Fruit fly (Drosophila melanogaster) whole organism: ENCODE results near the gene Gr10a.

Experiments
- CG8478 ChIP-seq: fragments of >200 bp; optimal IDR thresholded peaks from 2 replicates; lab custom pipeline; 2018; ENCODE audit warnings: inconsistent platforms
- EcR ChIP-seq, 2 experiments: fragments of >200 bp; optimal IDR thresholded peaks; 2 replicates each; lab custom pipeline; 2017; ENCODE audit warnings: missing biosample characterization in 2 of 2, missing genetic modification characterization in 2 of 2, missing genetic modification reagents in 2 of 2
- pan ChIP-seq: fragments of >200 bp; optimal IDR thresholded peaks from 2 replicates; lab custom pipeline; 2017

DNA sequence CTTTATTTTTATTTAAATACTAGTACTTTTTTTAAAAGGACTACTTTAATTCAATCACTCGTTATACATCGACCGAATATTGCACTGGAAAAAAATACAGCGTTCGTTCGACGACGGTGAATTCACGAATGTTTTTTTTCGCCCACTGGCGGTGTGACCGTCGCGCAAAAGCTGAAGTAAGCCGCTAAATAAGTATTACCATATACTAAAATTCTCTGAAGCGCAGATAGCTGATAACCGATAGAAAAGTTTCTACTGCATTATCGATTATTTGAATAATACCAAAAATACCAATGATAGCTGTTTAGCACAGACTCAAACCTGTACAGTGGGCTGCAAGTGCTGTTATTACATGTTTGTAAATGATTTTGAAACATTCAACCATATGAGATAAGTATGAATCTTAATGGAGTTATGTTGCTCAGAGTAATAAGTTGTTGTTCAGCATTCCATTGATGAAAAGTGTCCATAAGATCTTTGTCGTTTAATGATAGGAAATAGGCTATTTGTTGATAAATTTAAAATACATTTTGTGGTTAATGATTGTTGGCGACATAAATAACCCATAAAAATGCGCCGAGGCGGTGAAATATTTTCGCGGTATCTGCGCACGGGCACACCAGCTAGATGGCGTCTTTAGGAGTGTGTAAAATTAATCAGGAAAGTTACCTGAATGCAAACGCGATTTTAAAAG lies 37.1 kb upstream of the Gr10a start, which contains the start of the genes Evi5 and HP5:
- TF ChIP-seq pan (lab: Kevin White, UChicago) (no peak), EcR (GFP tag; optimal IDR thresholded peaks at IDR 0.05; lab: Kevin White, UChicago) (no peak), CG8478 (lab: Kevin White, UChicago) (no peak)
